Worm (Caenorhabditis elegans): ENCODE results near the gene srh-281.

Gene srh-281

ce11 chrV:16232180-16232579, 41.6 kb downstream of the srh-281 start, which contains the start of gene gst-22:
Gene gst-22 (minus strand): TSS chrV:16232282.
- peak; percentile 89 for TF ChIP-seq elt-2 (tag; optimal IDR thresholded peaks at IDR 0.05)
- TF ChIP-seq jun-1 (tag; optimal IDR thresholded peaks at IDR 0.05): no peak
- TF ChIP-seq tlp-1 (tag; optimal IDR thresholded peaks at IDR 0.05): peak; percentile 64
- TF ChIP-seq dpl-1 (GFP tag; optimal IDR thresholded peaks at IDR 0.05): no peak
- no peak for TF ChIP-seq efl-1 (optimal IDR thresholded peaks at IDR 0.05)
- peak in 1 of 2 experiments; percentile 63 for TF ChIP-seq efl-1 (GFP tag; optimal IDR thresholded peaks at IDR 0.05 in 1 of 2)
- TF ChIP-seq lin-15B (tag; optimal IDR thresholded peaks at IDR 0.05): no peak
- TF ChIP-seq lin-35 (GFP tag; optimal IDR thresholded peaks at IDR 0.05): no peak

- TF ChIP-seq unc-62 (GFP tag; optimal IDR thresholded peaks at IDR 0.05): no peak
- no peak for TF ChIP-seq skn-1 (tag; optimal IDR thresholded peaks at IDR 0.05)
- no peak for TF ChIP-seq dsc-1 (tag; optimal IDR thresholded peaks at IDR 0.05)
- TF ChIP-seq zag-1 (tag; optimal IDR thresholded peaks at IDR 0.05): no peak
- no peak for TF ChIP-seq lin-39 (tag; optimal IDR thresholded peaks at IDR 0.05)
- TF ChIP-seq elt-3 (tag; optimal IDR thresholded peaks at IDR 0.05): no peak
- TF ChIP-seq zip-4 (GFP tag; optimal IDR thresholded peaks at IDR 0.05): no peak
- TF ChIP-seq efl-1 (optimal IDR thresholded peaks at IDR 0.05): no peak
- no peak for TF ChIP-seq efl-1 (GFP tag; optimal IDR thresholded peaks at IDR 0.05 in 1 of 2)
- no peak for TF ChIP-seq nhr-237 (tag; optimal IDR thresholded peaks at IDR 0.05)
- no peak for TF ChIP-seq dpl-1 (GFP tag; optimal IDR thresholded peaks at IDR 0.05)
- TF ChIP-seq ceh-82 (tag; optimal IDR thresholded peaks at IDR 0.05): no peak
- no peak for TF ChIP-seq Y116A8C.19 (tag; optimal IDR thresholded peaks at IDR 0.05; ENCODE audit: borderline replicate concordance)
- TF ChIP-seq xbp-1 (tag; optimal IDR thresholded peaks at IDR 0.05): no peak
- no peak for TF ChIP-seq unc-86 (tag; optimal IDR thresholded peaks at IDR 0.05)
- no peak for TF ChIP-seq C34B4.2 (tag; optimal IDR thresholded peaks at IDR 0.05)
- no peak for TF ChIP-seq unc-130 (tag; optimal IDR thresholded peaks at IDR 0.05)
Observed at ce11 chrV:16233624-16234023, 43.0 kb downstream of the srh-281 start, which contains the start of gene clec-233. Gene clec-233 (plus strand): TSS chrV:16233924.

- no peak for TF ChIP-seq aha-1 (tag; optimal IDR thresholded peaks at IDR 0.05)
- TF ChIP-seq lin-14 (GFP tag; optimal IDR thresholded peaks at IDR 0.05): no peak
- TF ChIP-seq unc-98 (GFP tag; IDR thresholded peaks at IDR 0.05): no peak
- TF ChIP-seq ama-1 (optimal IDR thresholded peaks at IDR 0.05): no peak
- TF ChIP-seq sup-37 (GFP tag; optimal IDR thresholded peaks at IDR 0.05): no peak
- TF ChIP-seq unc-30 (tag; optimal IDR thresholded peaks at IDR 0.05): no peak
- no peak for TF ChIP-seq nhr-11 (tag; optimal IDR thresholded peaks at IDR 0.05)
- TF ChIP-seq grh-1 (GFP tag; IDR thresholded peaks at IDR 0.05): no peak
- TF ChIP-seq pax-3 (tag; optimal IDR thresholded peaks at IDR 0.05): no peak
- TF ChIP-seq nhr-28 (tag; optimal IDR thresholded peaks at IDR 0.05): no peak
- TF ChIP-seq mdl-1 (tag; optimal IDR thresholded peaks at IDR 0.05): no peak
- no peak for TF ChIP-seq efl-1 (optimal IDR thresholded peaks at IDR 0.05)
- TF ChIP-seq efl-1 (GFP tag; optimal IDR thresholded peaks at IDR 0.05 in 1 of 2): no peak
- TF ChIP-seq pag-3 (tag; optimal IDR thresholded peaks at IDR 0.05; ENCODE audit: borderline replicate concordance, insufficient read depth): no peak
- no peak for TF ChIP-seq unc-130 (tag; optimal IDR thresholded peaks at IDR 0.05)
- no peak for TF ChIP-seq ces-1 (GFP tag; optimal IDR thresholded peaks at IDR 0.05)
- TF ChIP-seq mep-1 (tag; optimal IDR thresholded peaks at IDR 0.05): no peak
- no peak for TF ChIP-seq skn-1 (tag; optimal IDR thresholded peaks at IDR 0.05)
Observed at ce11 chrV:16235135-16235534, 44.5 kb downstream of the srh-281 start, which contains the start of gene F21H7.3. Gene F21H7.3 (minus strand): TSS chrV:16235235.

ce11 chrV:16235647-16236046, 45.1 kb downstream of the srh-281 start, which contains the start of gene srh-98:
Gene srh-98 (minus strand): TSS chrV:16235747.
- TF ChIP-seq zip-4 (GFP tag; optimal IDR thresholded peaks at IDR 0.05) (no peak), nhr-85 (tag) (no peak), hpl-2 (GFP tag; optimal IDR thresholded peaks at IDR 0.05) (no peak), sup-37 (GFP tag; optimal IDR thresholded peaks at IDR 0.05) (no peak), nhr-77 (tag; optimal IDR thresholded peaks at IDR 0.05) (no peak), Y116A8C.19 (tag; optimal IDR thresholded peaks at IDR 0.05; ENCODE audit: borderline replicate concordance) (no peak), pqm-1 (tag; optimal IDR thresholded peaks at IDR 0.05) (no peak), lin-35 (GFP tag; optimal IDR thresholded peaks at IDR 0.05) (no peak), fkh-8 (tag; optimal IDR thresholded peaks at IDR 0.05) (no peak), lin-13 (GFP tag; optimal IDR thresholded peaks at IDR 0.05) (no peak), fkh-10 (GFP tag; optimal IDR thresholded peaks at IDR 0.05) (no peak), lin-15B (tag; optimal IDR thresholded peaks at IDR 0.05) (no peak), jun-1 (tag; optimal IDR thresholded peaks at IDR 0.05) (no peak)
